Fruit fly (Drosophila melanogaster) whole organism, adult: ENCODE measurements around the gene CG12986.

Experiments
- CG11617 ChIP-seq: fragments of 200-800 bp; sonication (Bioruptor generic); optimal IDR thresholded peaks from 2 replicates; lab custom pipeline; 2017; ENCODE audit warnings: mild to moderate bottlenecking, missing biosample characterization, missing genetic modification reagents, missing genetic modification characterization
- CG12768 ChIP-seq: fragments of 200-800 bp; sonication (Bioruptor generic); optimal IDR thresholded peaks from 2 replicates; lab custom pipeline; 2017; ENCODE audit warnings: missing biosample characterization, missing genetic modification characterization, mild to moderate bottlenecking, moderate library complexity, missing genetic modification reagents
- CG14711 ChIP-seq: fragments of 200-800 bp; sonication (Bioruptor generic); optimal IDR thresholded peaks from 2 replicates; lab custom pipeline; 2018; ENCODE audit warnings: missing biosample characterization, mild to moderate bottlenecking, missing genetic modification characterization, moderate library complexity
- CG1620 ChIP-seq: fragments of 200-800 bp; sonication (Bioruptor generic); optimal IDR thresholded peaks from 2 replicates; lab custom pipeline; 2016; ENCODE audit warnings: missing biosample characterization, missing genetic modification characterization
- CG33017 ChIP-seq: fragments of 200-800 bp; sonication (Bioruptor generic); optimal IDR thresholded peaks from 2 replicates; lab custom pipeline; 2018; ENCODE audit warnings: missing biosample characterization, mild to moderate bottlenecking, missing genetic modification characterization, moderate library complexity
- CG5204 ChIP-seq: fragments of 200-800 bp; sonication (Bioruptor generic); optimal IDR thresholded peaks from 2 replicates; lab custom pipeline; 2016; ENCODE audit warnings: missing biosample characterization, missing genetic modification characterization
- CG7045 ChIP-seq: fragments of 200-800 bp; sonication (Bioruptor generic); optimal IDR thresholded peaks from 2 replicates; lab custom pipeline; 2017; ENCODE audit warnings: missing biosample characterization, mild to moderate bottlenecking, missing genetic modification characterization
- CG7101 ChIP-seq: fragments of 200-800 bp; sonication (Bioruptor generic); optimal IDR thresholded peaks from 2 replicates; lab custom pipeline; 2018; ENCODE audit warnings: missing biosample characterization, mild to moderate bottlenecking, missing genetic modification characterization, moderate library complexity
- Clk ChIP-seq: fragments of 200-800 bp; sonication (Bioruptor generic); optimal IDR thresholded peaks from 2 replicates; lab custom pipeline; 2017; ENCODE audit warnings: missing biosample characterization, missing genetic modification characterization
- Crg-1 ChIP-seq: fragments of 200-800 bp; sonication (Bioruptor generic); optimal IDR thresholded peaks from 2 replicates; lab custom pipeline; 2016; ENCODE audit warnings: missing biosample characterization, missing genetic modification characterization
- Hr96 ChIP-seq: fragments of 200-800 bp; sonication (Bioruptor generic); optimal IDR thresholded peaks from 2 replicates; lab custom pipeline; 2016; ENCODE audit warnings: missing biosample characterization, missing genetic modification characterization
- Mnt ChIP-seq: fragments of 200-800 bp; sonication (Bioruptor generic); optimal IDR thresholded peaks from 2 replicates; lab custom pipeline; 2016; ENCODE audit warnings: missing biosample characterization, mild to moderate bottlenecking, missing genetic modification characterization
- bab1 ChIP-seq: fragments of 200-800 bp; sonication (Bioruptor generic); optimal IDR thresholded peaks from 3 replicates; lab custom pipeline; 2019; ENCODE audit warnings: missing biosample characterization, mild to moderate bottlenecking, missing genetic modification characterization, moderate library complexity
- cic ChIP-seq: fragments of 200-800 bp; sonication (Bioruptor generic); optimal IDR thresholded peaks from 2 replicates; lab custom pipeline; 2017; ENCODE audit warnings: missing biosample characterization, mild to moderate bottlenecking, missing genetic modification characterization, moderate library complexity
- cnc ChIP-seq, 2 experiments: fragments of >200 bp; optimal IDR thresholded peaks; 2 replicates each; lab custom pipeline; 2017
- kay ChIP-seq: fragments of 200-800 bp; sonication (Bioruptor generic); peaks from one replicate; lab custom pipeline; 2016; ENCODE audit warnings: missing biosample characterization, missing genetic modification characterization, borderline replicate concordance
- ovo ChIP-seq: fragments of 200-800 bp; sonication (Bioruptor generic); optimal IDR thresholded peaks from 2 replicates; lab custom pipeline; 2016; ENCODE audit warnings: missing biosample characterization, missing genetic modification characterization
- pad ChIP-seq: fragments of 200-800 bp; sonication (Bioruptor generic); optimal IDR thresholded peaks from 3 replicates; lab custom pipeline; 2017; ENCODE audit warnings: missing biosample characterization, missing genetic modification characterization, mild to moderate bottlenecking, moderate library complexity, missing genetic modification reagents
- tj ChIP-seq: fragments of 200-800 bp; sonication (Bioruptor generic); optimal IDR thresholded peaks from 3 replicates; lab custom pipeline; 2017; ENCODE audit warnings: missing biosample characterization, mild to moderate bottlenecking, missing genetic modification characterization, moderate library complexity
- toe ChIP-seq: fragments of 200-800 bp; sonication (Bioruptor generic); optimal IDR thresholded peaks from 2 replicates; lab custom pipeline; 2016; ENCODE audit warnings: missing biosample characterization, missing genetic modification characterization

The CG12986 gene

DNA sequence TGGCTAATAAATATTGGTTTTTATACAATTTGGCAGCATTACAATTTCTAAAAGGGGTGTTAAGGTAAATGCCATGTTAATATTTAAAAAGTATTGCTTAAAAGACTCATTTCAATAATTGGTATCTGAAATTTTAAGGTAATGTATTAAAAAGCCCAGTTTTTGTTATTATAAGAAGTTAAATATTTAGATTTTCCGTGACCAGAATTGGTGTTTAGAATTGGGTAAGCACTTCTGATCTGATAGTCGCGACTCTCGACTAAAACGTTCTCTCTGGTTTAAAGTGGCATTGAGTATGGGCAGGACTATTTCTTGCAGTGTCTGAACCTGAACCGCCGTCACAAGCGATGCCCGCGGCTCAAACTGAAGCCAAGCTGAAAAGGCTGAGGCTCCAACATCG lies 3.0 kb downstream of the CG12986 start:
- TF ChIP-seq toe (no peak), ovo (GFP tag; lab: Kevin White, UChicago) (no peak), tj (GFP tag; lab: Kevin White, UChicago) (no peak), cic (GFP tag; lab: Kevin White, UChicago) (no peak), Mnt (GFP tag; lab: Kevin White, UChicago) (no peak), CG11617 (GFP tag; lab: Kevin White, UChicago) (no peak), Crg-1 (GFP tag; lab: Kevin White, UChicago) (no peak), CG33017 (no peak), CG14711 (tag; lab: Kevin White, UChicago) (no peak), pad (GFP tag; lab: Kevin White, UChicago) (no peak), CG7101 (tag; lab: Kevin White, UChicago) (no peak), cnc (optimal IDR thresholded peaks at IDR 0.05; lab: Kevin White, UChicago) (no peak), kay (no peak)

DNA sequence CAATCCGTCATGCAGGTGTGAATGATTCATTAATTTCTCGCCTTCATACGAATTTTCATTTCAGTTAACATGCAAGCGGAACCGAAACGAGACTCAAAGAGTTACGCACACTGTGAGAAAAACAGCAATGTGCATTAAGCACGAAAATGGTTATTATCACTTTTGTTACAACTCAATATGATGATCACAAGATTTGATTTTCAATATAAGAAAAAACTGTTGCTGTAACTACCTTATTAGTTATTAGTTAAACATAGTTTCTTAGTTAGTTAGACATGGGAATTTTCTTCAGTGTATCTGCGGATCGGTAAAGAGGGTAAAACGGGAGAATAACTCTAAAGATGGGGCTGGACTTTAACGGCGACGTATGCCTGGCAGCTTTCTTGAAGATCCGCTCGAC lies 4.7 kb downstream of the CG12986 start:
- TF ChIP-seq CG7045 (GFP tag; lab: Kevin White, UChicago) (no peak), Clk (no peak), CG7101 (tag; lab: Kevin White, UChicago) (no peak), Hr96 (no peak), CG5204 (GFP tag; lab: Kevin White, UChicago) (no peak), tj (GFP tag; lab: Kevin White, UChicago) (no peak), kay (no peak), Crg-1 (GFP tag; lab: Kevin White, UChicago) (no peak), cnc (optimal IDR thresholded peaks at IDR 0.05; lab: Kevin White, UChicago) (no peak), CG14711 (tag; lab: Kevin White, UChicago) (no peak)

DNA sequence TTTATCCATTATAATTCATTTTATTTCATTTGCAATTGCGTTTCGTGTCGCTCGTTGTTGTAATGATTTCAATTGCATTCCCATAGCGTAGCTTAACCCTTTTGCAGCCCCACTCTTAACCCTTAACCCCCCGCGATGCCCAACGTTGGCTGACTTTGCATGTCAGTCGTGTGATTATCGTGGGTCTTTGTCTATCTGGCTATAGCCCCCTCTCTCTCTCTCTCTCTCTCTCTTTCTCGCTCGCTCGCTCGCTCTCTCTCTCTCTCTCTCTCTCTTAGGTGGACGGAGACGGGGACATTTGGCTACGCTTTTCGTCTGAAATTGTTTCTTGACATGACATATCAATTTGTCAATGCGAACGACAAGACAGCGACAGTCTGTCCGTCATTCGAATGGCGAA lies 7.3 kb downstream of the CG12986 start:
- TF ChIP-seq pad (GFP tag; lab: Kevin White, UChicago) (no peak), CG14711 (tag; lab: Kevin White, UChicago) (no peak), Crg-1 (GFP tag; lab: Kevin White, UChicago) (no peak), tj (GFP tag; lab: Kevin White, UChicago) (no peak)

DNA sequence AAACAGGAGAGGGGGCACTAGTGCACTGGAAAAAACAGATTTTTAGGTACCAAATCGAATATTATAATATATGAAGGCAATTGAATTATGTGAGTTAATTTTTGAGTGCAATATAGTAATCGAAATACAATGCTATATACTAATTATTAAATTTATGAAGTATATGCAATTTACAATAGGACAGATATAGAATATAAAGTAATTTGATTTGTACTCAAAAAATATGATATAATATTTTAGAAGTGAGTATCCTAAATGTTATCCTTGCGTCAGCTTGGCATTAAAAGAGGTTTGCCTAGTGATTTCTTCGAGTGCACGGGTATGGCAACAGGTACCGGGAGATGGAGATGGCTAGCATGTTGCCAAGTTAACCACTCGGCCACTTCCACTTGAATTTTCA lies 12.5 kb downstream of the CG12986 start:
- TF ChIP-seq cnc (optimal IDR thresholded peaks at IDR 0.05; lab: Kevin White, UChicago) (no peak), toe (no peak), Clk (no peak), CG7045 (GFP tag; lab: Kevin White, UChicago) (no peak), CG7101 (tag; lab: Kevin White, UChicago) (no peak), bab1 (no peak), CG14711 (tag; lab: Kevin White, UChicago) (no peak), ovo (GFP tag; lab: Kevin White, UChicago) (no peak), CG1620 (no peak)

dm6 chrX:17806335-17806734 lies 13.2 kb downstream of the CG12986 start:
- TF ChIP-seq tj (GFP tag; lab: Kevin White, UChicago) (no peak), CG7101 (tag; lab: Kevin White, UChicago) (no peak)

- no peak for TF ChIP-seq ovo (GFP tag; lab: Kevin White, UChicago)
- TF ChIP-seq CG11617 (GFP tag; lab: Kevin White, UChicago) = no peak
- no peak for TF ChIP-seq tj (GFP tag; lab: Kevin White, UChicago)
Measured at dm6 chrX:17804048-17804447, 15.4 kb downstream of the CG12986 start.

DNA sequence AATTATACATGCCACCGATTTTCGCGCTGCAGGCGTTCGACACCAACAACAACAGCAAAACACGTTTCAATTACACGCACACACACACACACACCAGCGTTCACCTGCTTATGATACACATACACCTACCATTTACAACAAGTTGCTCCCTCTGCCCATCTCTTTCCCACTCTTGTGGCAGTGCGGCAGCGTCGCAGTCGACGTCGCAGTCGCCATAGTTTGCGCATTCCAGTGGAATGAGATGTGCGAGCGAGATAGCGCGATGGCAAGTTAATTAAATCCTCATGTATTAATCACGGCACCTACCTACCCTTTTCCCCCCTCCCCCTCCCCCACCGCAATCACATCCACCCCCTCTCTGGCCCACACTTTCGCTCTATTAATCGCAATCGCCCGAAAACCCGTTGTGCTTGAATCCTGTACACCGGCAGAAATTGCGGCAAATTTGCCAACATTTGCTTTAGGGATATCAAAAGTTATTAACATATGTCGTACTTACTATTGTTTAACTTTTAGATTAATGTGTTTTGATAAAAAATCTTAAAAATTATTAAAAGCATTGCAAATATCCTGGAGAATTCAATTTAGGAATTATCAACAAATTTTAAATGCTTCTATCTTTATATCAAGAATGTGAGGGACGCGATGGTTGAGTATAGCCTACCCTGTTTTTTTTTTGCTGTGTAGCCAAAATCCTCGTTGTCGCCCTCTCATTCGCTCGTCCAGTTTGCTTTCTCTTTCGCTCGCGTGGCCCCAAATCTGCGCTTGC lies 16.9 kb downstream of the CG12986 start:
- TF ChIP-seq Crg-1 (GFP tag; lab: Kevin White, UChicago) (no peak), CG7101 (tag; lab: Kevin White, UChicago) (no peak), kay (no peak), ovo (GFP tag; lab: Kevin White, UChicago) (no peak), Clk (no peak)

dm6 chrX:17799803-17800151 lies 19.7 kb downstream of the CG12986 start:
- TF ChIP-seq CG11617 (GFP tag; lab: Kevin White, UChicago) (no peak), CG1620 (no peak), pad (GFP tag; lab: Kevin White, UChicago) (no peak), Crg-1 (GFP tag; lab: Kevin White, UChicago) (no peak), ovo (GFP tag; lab: Kevin White, UChicago) (no peak), CG12768 (GFP tag; lab: Kevin White, UChicago) (no peak), Mnt (GFP tag; lab: Kevin White, UChicago) (no peak), toe (no peak), CG33017 (no peak), cnc (optimal IDR thresholded peaks at IDR 0.05; lab: Kevin White, UChicago) (no peak), CG7101 (tag; lab: Kevin White, UChicago) (no peak), bab1 (no peak), tj (GFP tag; lab: Kevin White, UChicago) (no peak), cic (GFP tag; lab: Kevin White, UChicago) (no peak), kay (no peak), CG14711 (tag; lab: Kevin White, UChicago) (no peak), Clk (no peak)
